Fruit fly (Drosophila melanogaster) whole organism, embryonic: ENCODE results near the gene Bem46.

Source experiments
- ATbp ChIP-seq: fragments of 200-800 bp; sonication (Bioruptor generic); optimal IDR thresholded peaks from 2 replicates; lab custom pipeline; 2017; ENCODE audit warnings: missing biosample characterization, mild to moderate bottlenecking, missing genetic modification characterization, missing genetic modification reagents
- Adf1 ChIP-seq: fragments of 200-800 bp; sonication (Bioruptor generic); IDR thresholded peaks from 2 replicates; pipeline ENCODE4 v1.3.6; 2022; ENCODE audit warnings: missing biosample characterization, missing genetic modification characterization
- Aef1 ChIP-seq: fragments of 200-800 bp; sonication (Bioruptor generic); IDR thresholded peaks from 3 replicates; pipeline ENCODE4 v1.3.6; 2022; ENCODE audit warnings: missing biosample characterization, missing genetic modification characterization
- Awh ChIP-seq: fragments of 200-800 bp; sonication (Bioruptor generic); IDR thresholded peaks from 2 replicates; pipeline ENCODE4, ENCODE4 v1.3.6; 2022; ENCODE audit warnings: missing biosample characterization, missing genetic modification characterization
- Bdp1 ChIP-seq: fragments of 200-800 bp; sonication (Bioruptor generic); optimal IDR thresholded peaks from 3 replicates; lab custom pipeline; 2016; ENCODE audit warnings: missing biosample characterization, missing genetic modification characterization
- CG10209 ChIP-seq: fragments of 200-800 bp; sonication (Bioruptor generic); optimal IDR thresholded peaks from 3 replicates; lab custom pipeline; 2017; ENCODE audit warnings: missing biosample characterization, mild to moderate bottlenecking, missing genetic modification characterization, missing genetic modification reagents
- CG10431 ChIP-seq: fragments of 200-800 bp; sonication (Bioruptor generic); optimal IDR thresholded peaks from 3 replicates; lab custom pipeline; 2018; ENCODE audit warnings: missing biosample characterization, mild to moderate bottlenecking, missing genetic modification characterization
- CG10959 ChIP-seq: fragments of 200-800 bp; sonication (Bioruptor generic); IDR thresholded peaks from 2 replicates; pipeline ENCODE4 v1.3.6; 2022; ENCODE audit warnings: missing biosample characterization, missing genetic modification characterization
- CG11504 ChIP-seq: fragments of 200-800 bp; sonication (Bioruptor generic); optimal IDR thresholded peaks from 3 replicates; lab custom pipeline; 2019; ENCODE audit warnings: missing biosample characterization, mild to moderate bottlenecking, missing genetic modification characterization, moderate library complexity
- CG12659 ChIP-seq: fragments of 200-800 bp; sonication (Bioruptor generic); optimal IDR thresholded peaks from 3 replicates; lab custom pipeline; 2017; ENCODE audit warnings: mild to moderate bottlenecking, missing biosample characterization, missing genetic modification reagents, missing genetic modification characterization
- CG14667 ChIP-seq: fragments of 200-800 bp; sonication (Bioruptor generic); IDR thresholded peaks from 2 replicates; pipeline ENCODE4 v1.3.6; 2022; ENCODE audit warnings: missing biosample characterization, missing genetic modification characterization
- CG17829 ChIP-seq: fragments of 200-800 bp; optimal IDR thresholded peaks from 2 replicates; lab custom pipeline; 2019; ENCODE audit warnings: missing biosample characterization, mild to moderate bottlenecking, missing genetic modification characterization, moderate library complexity
- CG18262 ChIP-seq: fragments of 200-800 bp; optimal IDR thresholded peaks from 3 replicates; lab custom pipeline; 2019; ENCODE audit warnings: missing biosample characterization, mild to moderate bottlenecking, missing genetic modification characterization, moderate library complexity
- CG2202 ChIP-seq: fragments of 200-800 bp; sonication (Bioruptor generic); optimal IDR thresholded peaks from 2 replicates; lab custom pipeline; 2018; ENCODE audit warnings: missing biosample characterization, mild to moderate bottlenecking, missing genetic modification characterization
- CG30403 ChIP-seq: fragments of 200-800 bp; sonication (Bioruptor generic); optimal IDR thresholded peaks from 3 replicates; lab custom pipeline; 2016; ENCODE audit warnings: missing biosample characterization, missing genetic modification characterization
- CG30431 ChIP-seq: fragments of 200-800 bp; sonication (Bioruptor generic); optimal IDR thresholded peaks from 2 replicates; lab custom pipeline; 2017; ENCODE audit warnings: missing biosample characterization, missing genetic modification characterization
- CG32772 ChIP-seq: fragments of 200-800 bp; sonication (Bioruptor generic); IDR thresholded peaks from 2 replicates; pipeline ENCODE4 v1.3.6; 2022; ENCODE audit warnings: missing biosample characterization, missing genetic modification characterization
- CG5245 ChIP-seq: fragments of 200-800 bp; sonication (Bioruptor generic); optimal IDR thresholded peaks from 3 replicates; lab custom pipeline; 2016; ENCODE audit warnings: missing biosample characterization, missing genetic modification characterization
- CG6689 ChIP-seq: fragments of 200-800 bp; sonication (Bioruptor generic); IDR thresholded peaks from 2 replicates; pipeline ENCODE4 v1.3.6; 2022; ENCODE audit warnings: missing biosample characterization, missing genetic modification characterization
- CG6791 ChIP-seq: fragments of 200-800 bp; sonication (Bioruptor generic); IDR thresholded peaks from 3 replicates; pipeline ENCODE4 v1.3.6; 2022; ENCODE audit warnings: missing biosample characterization, missing genetic modification characterization; ENCODE audit not compliant: partially characterized antibody
- CG8281 ChIP-seq: fragments of 200-800 bp; sonication (Bioruptor generic); optimal IDR thresholded peaks from 2 replicates; lab custom pipeline; 2018; ENCODE audit warnings: missing biosample characterization, mild to moderate bottlenecking, missing genetic modification characterization, moderate library complexity
- CG9215 ChIP-seq: fragments of 200-800 bp; sonication (Bioruptor generic); IDR thresholded peaks from 2 replicates; pipeline ENCODE4 v1.3.6; 2022; ENCODE audit warnings: missing biosample characterization, missing genetic modification characterization
- CG9797 ChIP-seq: fragments of 200-800 bp; sonication (Bioruptor generic); optimal IDR thresholded peaks from 3 replicates; lab custom pipeline; 2018; ENCODE audit warnings: missing biosample characterization, mild to moderate bottlenecking, missing genetic modification characterization
- Deaf1 ChIP-seq: fragments of 200-800 bp; optimal IDR thresholded peaks from 3 replicates; lab custom pipeline; 2019; ENCODE audit warnings: missing biosample characterization, mild to moderate bottlenecking, missing genetic modification characterization, moderate library complexity
- Drgx ChIP-seq: fragments of 200-800 bp; sonication (Bioruptor generic); IDR thresholded peaks from 2 replicates; pipeline ENCODE4 v1.3.6; 2022; ENCODE audit warnings: missing biosample characterization, missing genetic modification characterization
- Gug ChIP-seq: fragments of 200-800 bp; sonication (Bioruptor generic); IDR thresholded peaks from 4 replicates; pipeline ENCODE4 v1.3.6; 2022; ENCODE audit warnings: missing biosample characterization, missing genetic modification characterization
- Hr78 ChIP-seq, 2 experiments: fragments of 200-800 bp in 1 of 2; fragments of >200 bp in 1 of 2; sonication (Bioruptor generic) in 1 of 2; optimal IDR thresholded peaks; 2 replicates each; lab custom pipeline; 2017 to 2019; ENCODE audit warnings: missing biosample characterization in 2 of 2, missing genetic modification characterization in 2 of 2, mild to moderate bottlenecking in 1 of 2, moderate library complexity in 1 of 2
- Med ChIP-seq: fragments of 200-800 bp; sonication (Bioruptor generic); peaks from one replicate; lab custom pipeline; 2016; ENCODE audit warnings: missing biosample characterization, missing genetic modification characterization, mild to moderate bottlenecking, inconsistent platforms, moderate library complexity
- NK7.1 ChIP-seq: fragments of 200-800 bp; sonication (Bioruptor generic); optimal IDR thresholded peaks from 3 replicates; lab custom pipeline; 2016; ENCODE audit warnings: missing biosample characterization, missing genetic modification characterization
- Oli ChIP-seq: fragments of 200-800 bp; sonication (Bioruptor generic); optimal IDR thresholded peaks from 2 replicates; lab custom pipeline; 2018; ENCODE audit warnings: missing biosample characterization, mild to moderate bottlenecking, missing genetic modification characterization, moderate library complexity
- Opbp ChIP-seq: fragments of 200-800 bp; sonication (Bioruptor generic); IDR thresholded peaks from 3 replicates; pipeline ENCODE4 v1.3.6; 2022; ENCODE audit warnings: missing biosample characterization, missing genetic modification characterization; ENCODE audit not compliant: partially characterized antibody
- Ssrp ChIP-seq: fragments of 200-800 bp; sonication (Bioruptor generic); optimal IDR thresholded peaks from 2 replicates; lab custom pipeline; 2018; ENCODE audit warnings: missing biosample characterization, mild to moderate bottlenecking, missing genetic modification characterization, moderate library complexity
- ara ChIP-seq: fragments of 200-800 bp; sonication (Bioruptor generic); IDR thresholded peaks from 2 replicates; pipeline ENCODE4 v1.3.6; 2022; ENCODE audit warnings: missing biosample characterization, missing genetic modification characterization
- bab2 ChIP-seq: fragments of 200-800 bp; sonication (Bioruptor generic); optimal IDR thresholded peaks from 2 replicates; lab custom pipeline; 2016; ENCODE audit warnings: missing biosample characterization, missing genetic modification characterization
- dmrt11E ChIP-seq: fragments of 200-800 bp; sonication (Bioruptor generic); optimal IDR thresholded peaks from 3 replicates; lab custom pipeline; 2018; ENCODE audit warnings: missing biosample characterization, mild to moderate bottlenecking, missing genetic modification characterization, moderate library complexity
- ems ChIP-seq: fragments of 200-800 bp; sonication (Bioruptor generic); optimal IDR thresholded peaks from 3 replicates; lab custom pipeline; 2016; ENCODE audit warnings: missing biosample characterization, missing genetic modification characterization
- fd96Cb ChIP-seq: fragments of 200-800 bp; sonication (Bioruptor generic); optimal IDR thresholded peaks from 2 replicates; lab custom pipeline; 2018; ENCODE audit warnings: missing biosample characterization, mild to moderate bottlenecking, missing genetic modification characterization, moderate library complexity
- her ChIP-seq: fragments of 200-800 bp; sonication (Bioruptor generic); optimal IDR thresholded peaks from 2 replicates; lab custom pipeline; 2016; ENCODE audit warnings: missing biosample characterization, missing genetic modification characterization
- hkb ChIP-seq, 2 experiments: fragments of 200-800 bp in 1 of 2; fragments of >200 bp in 1 of 2; sonication (Bioruptor generic) in 1 of 2; IDR thresholded peaks in 1 of 2; optimal IDR thresholded peaks in 1 of 2; 2 replicates each; pipeline versions ENCODE4 v1.3.6 to Lab custom; 2017 to 2022; ENCODE audit warnings: missing biosample characterization in 1 of 2, missing genetic modification characterization in 1 of 2
- ind ChIP-seq: fragments of 200-800 bp; sonication (Bioruptor generic); optimal IDR thresholded peaks from 3 replicates; lab custom pipeline; 2016; ENCODE audit warnings: missing biosample characterization, missing genetic modification characterization
- knrl ChIP-seq: fragments of 200-800 bp; sonication (Bioruptor generic); IDR thresholded peaks from 3 replicates; pipeline ENCODE4 v1.3.6; 2022; ENCODE audit warnings: missing biosample characterization, missing genetic modification characterization; ENCODE audit not compliant: partially characterized antibody
- mam ChIP-seq: fragments of 200-800 bp; sonication (Bioruptor generic); optimal IDR thresholded peaks from 3 replicates; lab custom pipeline; 2016; ENCODE audit warnings: missing biosample characterization, missing genetic modification characterization
- nerfin-1 ChIP-seq: fragments of 200-800 bp; sonication (Bioruptor generic); optimal IDR thresholded peaks from 3 replicates; lab custom pipeline; 2019; ENCODE audit warnings: missing biosample characterization, mild to moderate bottlenecking, missing genetic modification characterization, moderate library complexity
- oc ChIP-seq: fragments of 200-800 bp; sonication (Bioruptor generic); optimal IDR thresholded peaks from 2 replicates; lab custom pipeline; 2018; ENCODE audit warnings: missing biosample characterization, mild to moderate bottlenecking, missing genetic modification characterization, moderate library complexity
- pan ChIP-seq, 4 experiments: fragments of >200 bp in 3 of 4; fragments of 200-800 bp in 1 of 4; sonication (Bioruptor generic) in 1 of 4; optimal IDR thresholded peaks in 3 of 4; IDR thresholded peaks in 1 of 4; 2 replicates each; pipeline versions ENCODE4 v1.3.6 to Lab custom; 2017 to 2022; ENCODE audit warnings: missing biosample characterization in 2 of 4, missing genetic modification characterization in 2 of 4, mixed read lengths in 1 of 4
- pnt ChIP-seq: fragments of 200-800 bp; sonication (Bioruptor generic); optimal IDR thresholded peaks from 3 replicates; lab custom pipeline; 2016; ENCODE audit warnings: missing biosample characterization, missing genetic modification characterization
- sim ChIP-seq: fragments of 200-800 bp; sonication (Bioruptor generic); IDR thresholded peaks from 2 replicates; pipeline ENCODE4 v1.3.6; 2022; ENCODE audit warnings: missing biosample characterization, missing genetic modification characterization
- sisA ChIP-seq: fragments of 200-800 bp; sonication (Bioruptor generic); IDR thresholded peaks from 2 replicates; pipeline ENCODE4 v1.3.6; 2022; ENCODE audit warnings: missing biosample characterization, missing genetic modification characterization

The Bem46 gene

DNA sequence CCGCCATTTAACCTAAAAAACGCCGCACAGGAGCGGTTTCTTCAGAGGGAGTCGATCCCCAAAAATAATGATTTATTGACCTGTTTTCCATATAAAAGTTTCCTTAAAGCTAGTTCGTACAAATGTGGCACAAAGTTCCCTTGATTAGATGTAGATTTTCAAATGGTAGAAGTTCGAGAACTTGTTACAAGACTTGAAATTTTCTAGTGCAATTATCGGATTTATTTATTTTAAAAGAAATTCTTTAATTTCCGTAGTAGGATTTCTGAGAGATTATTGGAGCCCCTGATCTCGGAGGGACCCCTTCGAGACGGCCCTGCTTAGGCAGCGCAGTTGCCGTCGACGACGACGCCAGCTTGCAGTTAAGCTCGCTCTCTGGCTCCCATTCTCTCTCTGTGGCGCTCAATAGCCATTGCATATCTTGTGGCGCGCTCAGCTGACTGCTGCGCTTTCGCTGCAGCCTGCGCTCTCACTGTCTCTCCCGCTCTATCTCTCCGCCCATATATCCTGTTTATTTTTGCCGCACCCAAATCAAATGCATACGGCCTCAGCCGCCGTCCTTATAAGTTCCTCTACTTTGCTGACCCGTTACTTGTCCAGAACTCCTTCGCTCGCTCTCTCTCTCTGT lies 30.3 kb upstream of the Bem46 start (continued):
- TF ChIP-seq CG6689 (GFP tag; lab: Robert Waterston, UW) (peak; percentile 71), CG9215 (GFP tag; lab: Robert Waterston, UW) (peak; percentile 46), sim (GFP tag; lab: Robert Waterston, UW) (no peak), Adf1 (GFP tag; lab: Robert Waterston, UW) (peak; percentile 47; the same call in 1 of the 2 replicates), Gug (GFP tag; lab: Robert Waterston, UW) (peak; percentile 14; the same call in 2 of the 4 replicates), her (GFP tag; lab: Kevin White, UChicago) (no peak), sisA (GFP tag; lab: Robert Waterston, UW) (peak; percentile 67), CG17829 (tag; lab: Kevin White, UChicago) (peak; percentile 56), CG30403 (GFP tag; lab: Kevin White, UChicago) (peak; percentile 64), dmrt11E (tag; lab: Kevin White, UChicago) (peak; percentile 38), CG8281 (tag; lab: Kevin White, UChicago) (peak; percentile 12), CG10209 (GFP tag; lab: Kevin White, UChicago) (peak; percentile 22), CG32772 (GFP tag; lab: Robert Waterston, UW) (0 out of 2 replicates have a peak, but pooled peaks have one; percentile 23), CG10959 (GFP tag; lab: Robert Waterston, UW) (no peak), Ssrp (tag; lab: Kevin White, UChicago) (peak; percentile 67), ATbp (GFP tag; lab: Kevin White, UChicago) (peak; percentile 64), CG11504 (tag; lab: Kevin White, UChicago) (peak; percentile 78), Awh (GFP tag; lab: Robert Waterston, UW) (0 out of 2 replicates have a peak, but pooled peaks have one; percentile 17), ara (GFP tag; lab: Robert Waterston, UW) (peak; percentile 43; the same call in 1 of the 2 replicates), Bdp1 (GFP tag; lab: Kevin White, UChicago) (no peak), hkb (optimal IDR thresholded peaks at IDR 0.05; lab: Kevin White, UChicago) (no peak), hkb (GFP tag; IDR thresholded peaks at IDR 0.05; lab: Robert Waterston, UW) (peak; percentile 48; the same call in 1 of the 2 replicates), CG9797 (GFP tag; lab: Kevin White, UChicago) (no peak), Drgx (GFP tag; lab: Robert Waterston, UW) (peak; percentile 80), Med (GFP tag; lab: Kevin White, UChicago) (peak; percentile 78), ems (GFP tag; lab: Kevin White, UChicago) (peak; percentile 60), NK7.1 (GFP tag; lab: Kevin White, UChicago) (no peak), oc (tag; lab: Kevin White, UChicago) (no peak), Aef1 (GFP tag; lab: Robert Waterston, UW) (peak; percentile 58), pnt (GFP tag; lab: Kevin White, UChicago) (peak; percentile 44), mam (GFP tag; lab: Kevin White, UChicago) (peak; percentile 35), bab2 (GFP tag; lab: Kevin White, UChicago) (peak; percentile 4), CG12659 (peak; percentile 35), CG18262 (tag; lab: Kevin White, UChicago) (peak; percentile 78), CG14667 (GFP tag; lab: Robert Waterston, UW) (0 out of 2 replicates have a peak, but pooled peaks have one; percentile 30), knrl (GFP tag; lab: Robert Waterston, UW) (peak; percentile 45; the same call in 2 of the 3 replicates), Opbp (GFP tag; lab: Robert Waterston, UW) (peak; percentile 15; the same call in 1 of the 3 replicates), Hr78 (GFP tag; optimal IDR thresholded peaks at IDR 0.05; lab: Kevin White, UChicago) (peak in 1 of 2 experiments; percentile 26), CG5245 (GFP tag; lab: Kevin White, UChicago) (peak; percentile 13), nerfin-1 (tag; lab: Kevin White, UChicago) (peak; percentile 42), CG2202 (tag; lab: Kevin White, UChicago) (no peak), CG30431 (GFP tag; lab: Kevin White, UChicago) (peak; percentile 13), CG6791 (GFP tag; lab: Robert Waterston, UW) (no peak), ind (GFP tag; lab: Kevin White, UChicago) (peak; percentile 47), fd96Cb (tag; lab: Kevin White, UChicago) (peak; percentile 72), Deaf1 (no peak), Oli (tag; lab: Kevin White, UChicago) (peak; percentile 34), CG10431 (GFP tag; lab: Kevin White, UChicago) (peak; percentile 9), pan (optimal IDR thresholded peaks at IDR 0.05; lab: Kevin White, UChicago) (no peak), pan (GFP tag; optimal IDR thresholded peaks at IDR 0.05 in 1 of 2, IDR thresholded peaks at IDR 0.05 in 1 of 2) (no peak)
